Fruit fly (Drosophila melanogaster) whole organism, prepupa: Measurements from ENCODE around the gene ro.

ENCODE experiments used
- CG4318 ChIP-seq: fragments of 200-800 bp; sonication (Bioruptor generic); optimal IDR thresholded peaks from 3 replicates; lab custom pipeline; 2017; ENCODE audit warnings: missing biosample characterization, mild to moderate bottlenecking, missing genetic modification characterization
- CG6808 ChIP-seq: fragments of 200-800 bp; sonication (Bioruptor generic); optimal IDR thresholded peaks from 3 replicates; lab custom pipeline; 2017; ENCODE audit warnings: missing biosample characterization, missing genetic modification characterization, mild to moderate bottlenecking, moderate library complexity, missing genetic modification reagents
- CG6854 ChIP-seq: fragments of 200-800 bp; sonication (Bioruptor generic); optimal IDR thresholded peaks from 2 replicates; lab custom pipeline; 2017; ENCODE audit warnings: missing biosample characterization, mild to moderate bottlenecking, missing genetic modification characterization
- Gug ChIP-seq: fragments of 200-800 bp; sonication (Bioruptor generic); IDR thresholded peaks from 2 replicates; pipeline ENCODE4 v1.3.6; 2022; ENCODE audit warnings: missing biosample characterization, missing genetic modification characterization

dm6 chr3R:26915463-26915925, 34.5 kb upstream of the ro start, which contains the start of gene CG46339:
- TF ChIP-seq CG6854 (GFP tag; lab: Kevin White, UChicago) (peak; percentile 80), Gug (GFP tag; lab: Robert Waterston, UW) (no peak), CG6808 (GFP tag; lab: Kevin White, UChicago) (peak; percentile 27), CG4318 (GFP tag; lab: Kevin White, UChicago) (no peak)
